Worm (Caenorhabditis elegans): ENCODE results near the gene unc-119.

The unc-119 gene

ce11 chrIII:10903009-10903609, 668 bp downstream of the unc-119 start:
- TF ChIP-seq zip-2 (tag; optimal IDR thresholded peaks at IDR 0.05) (no peak), nhr-11 (tag; optimal IDR thresholded peaks at IDR 0.05) (peak; percentile 77), unc-62 (GFP tag; optimal IDR thresholded peaks at IDR 0.05 in 1 of 2) (peak in 1 of 2 experiments; percentile 78), unc-62 (tag; optimal IDR thresholded peaks at IDR 0.05) (no peak), hlh-30 (tag; optimal IDR thresholded peaks at IDR 0.05; ENCODE audit: insufficient read depth) (peak; percentile 67), ceh-28 (tag; optimal IDR thresholded peaks at IDR 0.05) (no peak), rbr-2 (tag; optimal IDR thresholded peaks at IDR 0.05) (peak; percentile 46), mes-2 (tag; optimal IDR thresholded peaks at IDR 0.05; ENCODE audit: poor library complexity, severe bottlenecking) (peak; percentile 1), lsy-2 (tag; optimal IDR thresholded peaks at IDR 0.05) (peak in 1 of 2 experiments; percentile 55), hmg-1.1 (GFP tag; IDR thresholded peaks at IDR 0.05) (0 out of 2 replicates have a peak, but pooled peaks have one; percentile 20), fkh-10 (GFP tag; optimal IDR thresholded peaks at IDR 0.05) (peak; percentile 76), madf-5 (GFP tag; IDR thresholded peaks at IDR 0.05) (no peak), mep-1 (tag; optimal IDR thresholded peaks at IDR 0.05) (peak; percentile 47), Y48G9A.11 (GFP tag; IDR thresholded peaks at IDR 0.05) (no peak), mdl-1 (tag; optimal IDR thresholded peaks at IDR 0.05) (peak in 1 of 2 experiments; percentile 57)

DNA sequence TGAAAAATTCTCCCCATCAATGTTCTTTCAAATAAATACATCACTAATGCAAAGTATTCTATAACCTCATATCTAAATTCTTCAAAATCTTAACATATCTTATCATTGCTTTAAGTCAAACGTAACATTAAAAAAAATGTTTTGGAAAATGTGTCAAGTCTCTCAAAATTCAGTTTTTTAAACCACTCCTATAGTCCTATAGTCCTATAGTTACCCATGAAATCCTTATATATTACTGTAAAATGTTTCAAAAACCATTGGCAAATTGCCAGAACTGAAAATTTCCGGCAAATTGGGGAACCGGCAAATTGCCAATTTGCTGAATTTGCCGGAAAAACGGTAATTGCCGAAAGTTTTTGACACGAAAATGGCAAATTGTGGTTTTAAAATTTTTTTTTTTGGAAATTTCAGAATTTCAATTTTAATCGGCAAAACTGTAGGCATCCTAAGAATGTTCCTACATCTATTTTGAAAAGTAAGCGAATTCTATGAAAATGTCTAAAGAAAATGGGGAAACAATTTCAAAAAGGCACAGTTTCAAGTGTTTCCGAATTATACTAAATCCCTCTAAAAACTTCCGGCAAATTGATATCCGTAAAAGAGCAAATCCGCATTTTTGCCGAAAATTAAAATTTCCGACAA, 2.0 kb downstream of the unc-119 start:
- TF ChIP-seq daf-19 (GFP tag; conservative IDR thresholded peaks at IDR 0.05) (no peak), aha-1 (tag) (peak; percentile 68), mep-1 (tag; optimal IDR thresholded peaks at IDR 0.05) (peak; percentile 38), ctbp-1 (GFP tag; IDR thresholded peaks at IDR 0.05) (no peak)

DNA sequence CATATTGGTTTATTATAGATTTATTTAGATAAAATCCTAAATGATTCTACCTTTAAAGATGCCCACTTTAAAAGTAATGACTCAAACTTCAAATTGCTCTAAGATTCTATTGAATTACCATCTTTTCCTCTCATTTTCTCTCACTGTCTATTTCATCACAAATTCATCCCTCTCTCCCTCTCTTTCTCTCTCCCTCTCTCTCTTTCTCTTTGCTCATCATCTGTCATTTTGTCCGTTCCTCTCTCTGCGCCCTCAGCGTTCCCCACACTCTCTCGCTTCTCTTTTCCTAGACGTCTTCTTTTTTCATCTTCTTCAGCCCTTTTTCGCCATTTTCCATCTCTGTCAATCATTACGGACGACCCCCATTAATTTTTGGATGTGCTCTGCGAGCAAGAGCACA, 2.7 kb downstream of the unc-119 start:
- peak; percentile 18 for TF ChIP-seq hlh-11 (tag; optimal IDR thresholded peaks at IDR 0.05)
- no peak for TF ChIP-seq unc-39 (tag; optimal IDR thresholded peaks at IDR 0.05)
- no peak for TF ChIP-seq ceh-32 (tag; optimal IDR thresholded peaks at IDR 0.05; ENCODE audit: poor library complexity)
- no peak for TF ChIP-seq lin-39 (tag; optimal IDR thresholded peaks at IDR 0.05)
- TF ChIP-seq hif-1 (tag; optimal IDR thresholded peaks at IDR 0.05): no peak
- TF ChIP-seq unc-62 (GFP tag; optimal IDR thresholded peaks at IDR 0.05 in 1 of 2): peak in 1 of 2 experiments; percentile 30
- TF ChIP-seq unc-62 (tag; optimal IDR thresholded peaks at IDR 0.05): no peak
- TF ChIP-seq hlh-30 (tag; optimal IDR thresholded peaks at IDR 0.05; ENCODE audit: insufficient read depth): peak; percentile 40
- no peak for TF ChIP-seq ceh-82 (tag; optimal IDR thresholded peaks at IDR 0.05)
- TF ChIP-seq set-16 (GFP tag; IDR thresholded peaks at IDR 0.05): peak; percentile 33; the same call in 1 of the 2 replicates
- no peak for TF ChIP-seq ceh-20 (GFP tag; IDR thresholded peaks at IDR 0.05)
- TF ChIP-seq nhr-10 (tag; optimal IDR thresholded peaks at IDR 0.05): no peak
- 0 out of 2 replicates have a peak, but pooled peaks have one; percentile 43 for TF ChIP-seq egl-43 (GFP tag; IDR thresholded peaks at IDR 0.05)
- peak; percentile 32 for TF ChIP-seq lin-38 (GFP tag; IDR thresholded peaks at IDR 0.05)
- peak; percentile 13 for TF ChIP-seq rbr-2 (tag; optimal IDR thresholded peaks at IDR 0.05)
- no peak for TF ChIP-seq Y75B8A.6 (GFP tag; IDR thresholded peaks at IDR 0.05)
- peak; percentile 18 for TF ChIP-seq dpl-1 (GFP tag; optimal IDR thresholded peaks at IDR 0.05)
- TF ChIP-seq aha-1 (tag): peak; percentile 100
- peak; percentile 42 for TF ChIP-seq hmg-1.1 (GFP tag; IDR thresholded peaks at IDR 0.05)
- TF ChIP-seq nhr-48 (tag; optimal IDR thresholded peaks at IDR 0.05): no peak
- TF ChIP-seq mdt-29 (GFP tag; IDR thresholded peaks at IDR 0.05): no peak
- no peak for TF ChIP-seq ama-1 (optimal IDR thresholded peaks at IDR 0.05)
- TF ChIP-seq attf-4 (tag; optimal IDR thresholded peaks at IDR 0.05): no peak
- no peak for TF ChIP-seq unc-130 (GFP tag; optimal IDR thresholded peaks at IDR 0.05)
- no peak for TF ChIP-seq daf-8 (GFP tag; IDR thresholded peaks at IDR 0.05)
- no peak for TF ChIP-seq php-3 (GFP tag; IDR thresholded peaks at IDR 0.05)
- no peak for TF ChIP-seq mxl-3 (GFP tag; optimal IDR thresholded peaks at IDR 0.05)
- no peak for TF ChIP-seq daf-12 (tag; optimal IDR thresholded peaks at IDR 0.05)
- peak; percentile 50 for TF ChIP-seq mep-1 (tag; optimal IDR thresholded peaks at IDR 0.05)
- peak in 1 of 2 experiments; percentile 1 for TF ChIP-seq mdl-1 (tag; optimal IDR thresholded peaks at IDR 0.05)
- peak in 1 of 2 experiments; percentile 48 for TF ChIP-seq lsy-2 (tag; optimal IDR thresholded peaks at IDR 0.05)
- TF ChIP-seq ctbp-1 (GFP tag; IDR thresholded peaks at IDR 0.05): 0 out of 2 replicates have a peak, but pooled peaks have one; percentile 30
- no peak for TF ChIP-seq nhr-77 (tag; optimal IDR thresholded peaks at IDR 0.05)
- no peak for TF ChIP-seq F10B5.3 (tag; optimal IDR thresholded peaks at IDR 0.05)
- TF ChIP-seq vab-7 (GFP tag; IDR thresholded peaks at IDR 0.05): no peak
